Worm (Caenorhabditis elegans) whole organism, L3 larva: Measurements from ENCODE around the gene dhc-4.

Experiments
- ama-1 ChIP-seq: fragments of 150-350 bp; optimal IDR thresholded peaks from 2 replicates; lab custom pipeline; 2018
- ceh-9 ChIP-seq: sonication (generic microtip); optimal IDR thresholded peaks from 2 replicates; lab custom pipeline; 2018; ENCODE audit warnings: missing biosample characterization, missing genetic modification characterization
- nhr-12 ChIP-seq: fragments of 150-350 bp; optimal IDR thresholded peaks from 2 replicates; lab custom pipeline; 2014; ENCODE audit warnings: missing biosample characterization, missing genetic modification characterization
- nhr-25 ChIP-seq: sonication (generic microtip); optimal IDR thresholded peaks from 2 replicates; lab custom pipeline; 2017; ENCODE audit warnings: missing biosample characterization, missing genetic modification characterization
- nhr-28 ChIP-seq: fragments of 150-350 bp; optimal IDR thresholded peaks from 2 replicates; lab custom pipeline; 2014; ENCODE audit warnings: missing biosample characterization, missing genetic modification characterization
- zag-1 ChIP-seq: fragments of 150-350 bp; optimal IDR thresholded peaks from 2 replicates; lab custom pipeline; 2014; ENCODE audit warnings: missing biosample characterization, missing genetic modification characterization
- ztf-4 ChIP-seq: fragments of 150-350 bp; optimal IDR thresholded peaks from 2 replicates; lab custom pipeline; 2014; ENCODE audit warnings: missing biosample characterization, missing genetic modification characterization

ce11 chrIII:11040606-11041005 is 70.9 kb downstream of the dhc-4 start:
- TF ChIP-seq zag-1 (tag; lab: Kevin White, UChicago) (no peak), nhr-28 (tag; lab: Kevin White, UChicago) (no peak), nhr-12 (tag; lab: Kevin White, UChicago) (no peak), ama-1 (lab: Kevin White, UChicago) (no peak), ztf-4 (tag; lab: Kevin White, UChicago) (no peak), nhr-25 (tag; lab: Kevin White, UChicago) (no peak), ceh-9 (tag; lab: Kevin White, UChicago) (no peak)
